Fruit fly (Drosophila melanogaster) whole organism, prepupa: ENCODE data around the gene Indy.
A peak's percentile ranks its signal among the peaks of the same experiment; 100 is the strongest.

Experiments used
- Blimp-1 ChIP-seq: fragments of 200-800 bp; sonication (Bioruptor generic); optimal IDR thresholded peaks from 3 replicates; lab custom pipeline; 2017; ENCODE audit warnings: missing biosample characterization, missing genetic modification characterization, mild to moderate bottlenecking, moderate library complexity, missing genetic modification reagents
- CG10669 ChIP-seq: fragments of 200-800 bp; sonication (Bioruptor generic); optimal IDR thresholded peaks from 3 replicates; lab custom pipeline; 2018; ENCODE audit warnings: missing biosample characterization, mild to moderate bottlenecking, missing genetic modification characterization, moderate library complexity
- CG11294 ChIP-seq: fragments of 200-800 bp; sonication (Bioruptor generic); IDR thresholded peaks from 2 replicates; pipeline ENCODE4 v1.3.6; 2022; ENCODE audit warnings: missing biosample characterization, missing genetic modification characterization
- CG11762 ChIP-seq: fragments of 200-800 bp; sonication (Bioruptor generic); optimal IDR thresholded peaks from 3 replicates; lab custom pipeline; 2016; ENCODE audit warnings: missing biosample characterization, missing genetic modification characterization; ENCODE audit not compliant: insufficient read depth
- CG15336 ChIP-seq: fragments of 200-800 bp; sonication (Bioruptor generic); IDR thresholded peaks from 2 replicates; pipeline ENCODE4 v1.3.6; 2022; ENCODE audit warnings: missing biosample characterization, missing genetic modification characterization
- CG16779 ChIP-seq: fragments of 200-800 bp; sonication (Bioruptor generic); optimal IDR thresholded peaks from 3 replicates; lab custom pipeline; 2017; ENCODE audit warnings: missing biosample characterization, mild to moderate bottlenecking, missing genetic modification characterization
- CG3032 ChIP-seq: fragments of 200-800 bp; optimal IDR thresholded peaks from 2 replicates; lab custom pipeline; 2019; ENCODE audit warnings: missing biosample characterization, mild to moderate bottlenecking, missing genetic modification characterization, moderate library complexity
- CG32006 ChIP-seq: fragments of 200-800 bp; sonication (Bioruptor generic); optimal IDR thresholded peaks from 3 replicates; lab custom pipeline; 2017; ENCODE audit warnings: missing biosample characterization, mild to moderate bottlenecking, missing genetic modification characterization
- CG3919 ChIP-seq: fragments of 200-800 bp; sonication (Bioruptor generic); optimal IDR thresholded peaks from 3 replicates; lab custom pipeline; 2016; ENCODE audit warnings: missing biosample characterization, missing genetic modification characterization
- CG6163 ChIP-seq: fragments of 200-800 bp; sonication (Bioruptor generic); IDR thresholded peaks from 3 replicates; pipeline ENCODE4 v1.3.6; 2022; ENCODE audit warnings: missing biosample characterization, missing genetic modification characterization
- CG6276 ChIP-seq: fragments of 200-800 bp; sonication (Bioruptor generic); optimal IDR thresholded peaks from 2 replicates; lab custom pipeline; 2017; ENCODE audit warnings: missing biosample characterization, mild to moderate bottlenecking, missing genetic modification characterization
- CG6792 ChIP-seq: fragments of 200-800 bp; sonication (Bioruptor generic); optimal IDR thresholded peaks from 3 replicates; lab custom pipeline; 2016; ENCODE audit warnings: missing biosample characterization, missing genetic modification characterization
- CG6808 ChIP-seq: fragments of 200-800 bp; sonication (Bioruptor generic); optimal IDR thresholded peaks from 3 replicates; lab custom pipeline; 2017; ENCODE audit warnings: missing biosample characterization, missing genetic modification characterization, mild to moderate bottlenecking, moderate library complexity, missing genetic modification reagents
- CG8119 ChIP-seq: fragments of 200-800 bp; sonication (Bioruptor generic); IDR thresholded peaks from 3 replicates; pipeline ENCODE4 v1.3.6; 2022; ENCODE audit warnings: missing biosample characterization, missing genetic modification characterization
- CG8319 ChIP-seq: fragments of 200-800 bp; sonication (Bioruptor generic); optimal IDR thresholded peaks from 3 replicates; lab custom pipeline; 2016; ENCODE audit warnings: missing biosample characterization, missing genetic modification characterization
- CG8632 ChIP-seq: fragments of 200-800 bp; sonication (Bioruptor generic); optimal IDR thresholded peaks from 3 replicates; lab custom pipeline; 2016; ENCODE audit warnings: missing biosample characterization, missing genetic modification characterization
- Eip75B ChIP-seq: fragments of 200-800 bp; sonication (Bioruptor generic); optimal IDR thresholded peaks from 3 replicates; lab custom pipeline; 2016; ENCODE audit warnings: missing biosample characterization, missing genetic modification characterization
- Eip78C ChIP-seq: fragments of 200-800 bp; sonication (Bioruptor generic); peaks from one replicate; lab custom pipeline; 2016; ENCODE audit warnings: missing biosample characterization, missing genetic modification characterization
- Ets21C ChIP-seq: fragments of 200-800 bp; sonication (Bioruptor generic); optimal IDR thresholded peaks from 3 replicates; lab custom pipeline; 2016; ENCODE audit warnings: missing biosample characterization, missing genetic modification characterization
- Gug ChIP-seq: fragments of 200-800 bp; sonication (Bioruptor generic); IDR thresholded peaks from 2 replicates; pipeline ENCODE4 v1.3.6; 2022; ENCODE audit warnings: missing biosample characterization, missing genetic modification characterization
- Hr38 ChIP-seq: sonication (Bioruptor generic); optimal IDR thresholded peaks from 2 replicates; lab custom pipeline; 2016; ENCODE audit warnings: missing biosample characterization, missing genetic modification characterization
- Lpt ChIP-seq: fragments of 200-800 bp; sonication (Bioruptor generic); optimal IDR thresholded peaks from 3 replicates; lab custom pipeline; 2016; ENCODE audit warnings: missing biosample characterization, missing genetic modification characterization
- Met ChIP-seq: fragments of 200-800 bp; sonication (Bioruptor generic); optimal IDR thresholded peaks from 3 replicates; lab custom pipeline; 2016; ENCODE audit warnings: missing biosample characterization, missing genetic modification characterization
- OdsH ChIP-seq: fragments of 200-800 bp; sonication (Bioruptor generic); optimal IDR thresholded peaks from 3 replicates; lab custom pipeline; 2016; ENCODE audit warnings: missing biosample characterization, missing genetic modification characterization
- Sox14 ChIP-seq: fragments of 200-800 bp; sonication (Bioruptor generic); optimal IDR thresholded peaks from 3 replicates; lab custom pipeline; 2016; ENCODE audit warnings: missing biosample characterization, missing genetic modification characterization
- achi ChIP-seq: fragments of 200-800 bp; sonication (Bioruptor generic); optimal IDR thresholded peaks from 3 replicates; lab custom pipeline; 2016; ENCODE audit warnings: missing biosample characterization, missing genetic modification characterization
- acj6 ChIP-seq: fragments of 200-800 bp; sonication (Bioruptor generic); optimal IDR thresholded peaks from 3 replicates; lab custom pipeline; 2016; ENCODE audit warnings: missing biosample characterization, missing genetic modification characterization
- dac ChIP-seq: fragments of 200-800 bp; sonication (Bioruptor generic); optimal IDR thresholded peaks from 2 replicates; lab custom pipeline; 2017; ENCODE audit warnings: missing biosample characterization, mild to moderate bottlenecking, missing genetic modification characterization
- dsx ChIP-seq: fragments of 200-800 bp; optimal IDR thresholded peaks from 3 replicates; lab custom pipeline; 2019; ENCODE audit warnings: missing biosample characterization, mild to moderate bottlenecking, missing genetic modification characterization, moderate library complexity; ENCODE audit not compliant: poor library complexity, severe bottlenecking
- eg ChIP-seq: fragments of 200-800 bp; sonication (Bioruptor generic); IDR thresholded peaks from 3 replicates; pipeline ENCODE4 v1.3.6; 2022; ENCODE audit warnings: missing biosample characterization, missing genetic modification characterization
- fd85E ChIP-seq: fragments of 200-800 bp; sonication (Bioruptor generic); optimal IDR thresholded peaks from 3 replicates; lab custom pipeline; 2016; ENCODE audit warnings: missing biosample characterization, missing genetic modification characterization
- lz ChIP-seq: fragments of 200-800 bp; sonication (Bioruptor generic); optimal IDR thresholded peaks from 3 replicates; lab custom pipeline; 2016; ENCODE audit warnings: missing biosample characterization, missing genetic modification characterization
- net ChIP-seq: fragments of 200-800 bp; sonication (Bioruptor generic); optimal IDR thresholded peaks from 3 replicates; lab custom pipeline; 2016; ENCODE audit warnings: missing biosample characterization, missing genetic modification characterization
- pdm3 ChIP-seq: fragments of 200-800 bp; sonication (Bioruptor generic); optimal IDR thresholded peaks from 3 replicates; lab custom pipeline; 2016; ENCODE audit warnings: missing biosample characterization, missing genetic modification characterization
- ss ChIP-seq, 2 experiments: fragments of 200-800 bp; sonication (Bioruptor generic); optimal IDR thresholded peaks; 2 replicates in 1 of 2; 3 replicates in 1 of 2; lab custom pipeline; 2017 to 2018; ENCODE audit warnings: mild to moderate bottlenecking in 2 of 2, missing biosample characterization in 2 of 2, missing genetic modification characterization in 2 of 2, moderate library complexity in 1 of 2
- svp ChIP-seq: fragments of 200-800 bp; sonication (Bioruptor generic); peaks from one replicate; lab custom pipeline; 2016; ENCODE audit warnings: missing biosample characterization, missing genetic modification characterization
- vri ChIP-seq: fragments of 200-800 bp; sonication (Bioruptor generic); optimal IDR thresholded peaks from 3 replicates; lab custom pipeline; 2016; ENCODE audit warnings: missing biosample characterization, mild to moderate bottlenecking, missing genetic modification characterization

The Indy gene

DNA sequence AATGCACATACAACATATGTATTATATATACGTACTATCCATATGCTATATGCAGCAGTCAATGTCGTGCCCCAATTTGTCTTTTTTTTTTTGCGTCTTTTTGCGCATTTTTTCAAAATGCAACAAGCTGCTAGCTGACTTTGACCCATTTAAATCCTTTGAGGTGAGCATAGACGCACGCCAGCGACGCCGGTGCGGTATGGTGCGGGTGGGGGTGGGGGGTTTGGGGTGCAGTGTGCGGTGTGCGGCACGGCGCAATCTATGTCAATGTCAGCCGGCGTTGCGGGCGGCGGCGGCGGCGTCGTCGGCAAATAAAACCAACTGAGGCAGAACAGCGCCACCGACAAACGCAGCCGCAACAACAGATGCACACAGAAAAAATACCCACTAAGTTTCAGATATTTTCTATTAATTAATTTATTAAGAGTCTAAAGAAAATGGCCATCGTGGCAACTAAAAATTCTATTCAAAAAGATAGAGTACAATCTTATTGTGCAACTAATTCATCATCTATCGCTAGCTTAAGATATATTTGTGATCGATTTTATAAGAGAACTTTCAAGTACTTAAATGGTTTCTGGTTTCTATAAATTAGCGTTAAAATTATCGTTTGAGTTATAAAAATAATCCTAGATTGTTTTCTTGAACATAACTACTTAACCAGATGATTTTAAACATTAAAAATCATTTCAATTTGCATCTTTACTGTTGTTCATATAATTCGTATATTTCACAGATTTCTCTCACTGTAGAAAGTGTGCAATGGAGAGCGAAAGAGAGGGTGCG lies 50.8 kb downstream of the Indy start (continued):
- TF ChIP-seq ss (GFP tag; optimal IDR thresholded peaks at IDR 0.05; lab: Kevin White, UChicago) = no peak
- TF ChIP-seq Blimp-1 (GFP tag; lab: Kevin White, UChicago) = no peak
- no peak for TF ChIP-seq Gug (GFP tag; lab: Robert Waterston, UW)
- peak; percentile 6 for TF ChIP-seq CG11762 (GFP tag; lab: Kevin White, UChicago)
- no peak for TF ChIP-seq CG3919
- no peak for TF ChIP-seq Ets21C (GFP tag; lab: Kevin White, UChicago)
- peak; percentile 23 for TF ChIP-seq svp
- no peak for TF ChIP-seq CG10669 (GFP tag; lab: Kevin White, UChicago)
- no peak for TF ChIP-seq lz (GFP tag; lab: Kevin White, UChicago)
- no peak for TF ChIP-seq CG6276
- TF ChIP-seq dsx = no peak
- TF ChIP-seq CG32006 (GFP tag; lab: Kevin White, UChicago) = peak; percentile 54
- TF ChIP-seq vri (GFP tag; lab: Kevin White, UChicago) = no peak
- TF ChIP-seq eg (GFP tag; lab: Robert Waterston, UW) = peak; percentile 10; the same call in 1 of the 3 replicates
- TF ChIP-seq achi (GFP tag; lab: Kevin White, UChicago) = no peak
- TF ChIP-seq CG3032 = no peak
- no peak for TF ChIP-seq CG8119 (GFP tag; lab: Robert Waterston, UW)
- TF ChIP-seq Hr38 (GFP tag; lab: Kevin White, UChicago) = no peak
- no peak for TF ChIP-seq CG6808 (GFP tag; lab: Kevin White, UChicago)

DNA sequence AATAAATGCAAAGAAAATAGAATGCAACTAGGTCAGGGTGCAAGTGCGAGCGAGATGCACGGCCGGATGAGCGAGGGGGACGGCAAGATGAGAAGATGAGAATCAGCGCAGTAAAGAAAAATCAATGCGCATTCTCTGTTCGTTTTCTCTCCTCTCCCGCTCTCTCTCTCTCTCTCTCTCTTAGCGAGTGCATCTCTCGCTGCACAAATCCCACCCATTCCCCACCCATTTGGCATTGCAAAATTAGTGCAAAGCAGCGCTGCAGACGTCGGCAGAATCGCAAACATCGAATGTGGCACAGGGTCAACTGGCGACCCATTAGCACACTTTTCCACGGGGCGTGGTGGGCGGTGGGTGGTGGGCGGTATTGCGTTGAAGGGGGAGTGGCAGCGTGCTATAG lies 53.2 kb downstream of the Indy start:
- no peak for TF ChIP-seq achi (GFP tag; lab: Kevin White, UChicago)
- TF ChIP-seq CG8319 = no peak
- TF ChIP-seq CG6276 = no peak
- TF ChIP-seq CG15336 (GFP tag; lab: Robert Waterston, UW) = peak; percentile 43; the same call in 1 of the 2 replicates
- TF ChIP-seq Sox14 (GFP tag; lab: Kevin White, UChicago) = no peak
- TF ChIP-seq fd85E (GFP tag; lab: Kevin White, UChicago) = no peak
- no peak for TF ChIP-seq pdm3 (GFP tag; lab: Kevin White, UChicago)
- no peak for TF ChIP-seq Lpt (GFP tag; lab: Kevin White, UChicago)
- no peak for TF ChIP-seq CG8632 (GFP tag; lab: Kevin White, UChicago)
- TF ChIP-seq CG11294 (GFP tag; lab: Robert Waterston, UW) = 0 out of 2 replicates have a peak, but pooled peaks have one; percentile 20
- TF ChIP-seq Ets21C (GFP tag; lab: Kevin White, UChicago) = no peak
- no peak for TF ChIP-seq CG3032
- TF ChIP-seq Blimp-1 (GFP tag; lab: Kevin White, UChicago) = no peak
- peak; percentile 30 for TF ChIP-seq Eip78C (GFP tag; lab: Kevin White, UChicago)
- TF ChIP-seq CG6163 (GFP tag; lab: Robert Waterston, UW) = peak; percentile 41; the same call in 1 of the 3 replicates
- TF ChIP-seq CG16779 (tag; lab: Kevin White, UChicago) = no peak
- TF ChIP-seq svp = no peak
- TF ChIP-seq CG32006 (GFP tag; lab: Kevin White, UChicago) = no peak
- peak; percentile 46; the same call in 1 of the 3 replicates for TF ChIP-seq eg (GFP tag; lab: Robert Waterston, UW)
- TF ChIP-seq CG6792 (GFP tag; lab: Kevin White, UChicago) = no peak
- TF ChIP-seq CG10669 (GFP tag; lab: Kevin White, UChicago) = no peak
- no peak for TF ChIP-seq acj6 (GFP tag; lab: Kevin White, UChicago)
- no peak for TF ChIP-seq dac (GFP tag; lab: Kevin White, UChicago)
- no peak for TF ChIP-seq net
- TF ChIP-seq OdsH (GFP tag; lab: Kevin White, UChicago) = no peak
- TF ChIP-seq CG6808 (GFP tag; lab: Kevin White, UChicago) = peak; percentile 8
- peak; percentile 17 for TF ChIP-seq Eip75B

DNA sequence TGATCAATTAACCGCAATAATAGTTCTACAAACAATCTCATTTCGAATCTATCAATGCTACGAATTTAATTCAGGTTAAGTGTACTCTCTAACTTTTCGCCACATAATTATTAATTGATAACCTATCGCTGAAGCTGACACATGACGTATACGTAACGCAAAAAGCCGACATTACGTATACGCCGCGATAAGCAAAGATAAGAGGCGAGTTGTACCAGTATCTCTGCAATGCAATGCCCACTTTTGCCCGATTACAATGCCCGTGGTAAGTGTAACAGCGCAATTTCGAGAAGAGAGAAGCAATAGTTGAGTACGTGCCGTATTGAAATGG lies 54.1 kb downstream of the Indy start:
- TF ChIP-seq vri (GFP tag; lab: Kevin White, UChicago) (peak; percentile 96), svp (peak; percentile 83), Met (GFP tag; lab: Kevin White, UChicago) (no peak)
